Worm (Caenorhabditis elegans): ENCODE results near the gene mtre-1.

DNA sequence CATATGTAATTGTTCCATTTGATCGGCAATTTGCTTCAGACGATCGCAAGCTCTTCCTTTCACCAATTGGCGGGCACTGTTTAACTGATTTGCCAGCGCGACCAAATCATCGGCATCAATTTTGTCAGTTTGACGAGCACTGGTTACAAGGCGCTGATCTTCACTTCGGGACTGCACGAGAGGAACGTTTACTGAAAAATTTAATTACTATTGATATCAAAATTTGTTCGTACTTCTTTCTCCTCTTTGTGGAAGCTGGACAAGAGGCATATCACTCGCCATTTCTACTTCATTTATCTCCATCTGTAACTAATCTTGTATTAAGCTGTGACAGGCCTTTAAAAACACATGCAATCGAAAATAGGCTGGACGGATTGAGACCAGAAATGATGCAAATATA lies 12.5 kb downstream of the mtre-1 start, which contains the start of gene C08B11.9:
- no peak for TF ChIP-seq ztf-11 (tag; optimal IDR thresholded peaks at IDR 0.05)
- TF ChIP-seq unc-39 (tag; optimal IDR thresholded peaks at IDR 0.05), result no peak
- no peak for TF ChIP-seq elt-3 (tag; optimal IDR thresholded peaks at IDR 0.05)
- no peak for TF ChIP-seq nhr-23 (tag; optimal IDR thresholded peaks at IDR 0.05)
- TF ChIP-seq ztf-4 (tag; optimal IDR thresholded peaks at IDR 0.05), result no peak

Measured in whole organism, L2 larva.